Worm (Caenorhabditis elegans): ENCODE measurements around the gene elo-3.

ce11 chrIV:7253271-7253670 is 15.8 kb downstream of the elo-3 start:
- TF ChIP-seq ztf-18 (tag; optimal IDR thresholded peaks at IDR 0.05) = no peak
- no peak for TF ChIP-seq bed-2 (GFP tag; IDR thresholded peaks at IDR 0.05)
- TF ChIP-seq F52B5.7 (tag; optimal IDR thresholded peaks at IDR 0.05) = no peak
- peak; percentile 73 for TF ChIP-seq pbrm-1 (GFP tag; IDR thresholded peaks at IDR 0.05)
- TF ChIP-seq cebp-2 (GFP tag; IDR thresholded peaks at IDR 0.05) = no peak
- no peak for TF ChIP-seq F39B2.1 (GFP tag; IDR thresholded peaks at IDR 0.05)
- no peak for TF ChIP-seq nfya-1 (tag; optimal IDR thresholded peaks at IDR 0.05; ENCODE audit: borderline replicate concordance, insufficient read depth)
- TF ChIP-seq snpc-4 (GFP tag; optimal IDR thresholded peaks at IDR 0.05) = peak; percentile 85
- peak; percentile 87 to 95 (median 88) for TF ChIP-seq snpc-4 (tag; optimal IDR thresholded peaks at IDR 0.05)
- TF ChIP-seq unc-62 (GFP tag; optimal IDR thresholded peaks at IDR 0.05) = no peak
- no peak for TF ChIP-seq ets-4 (GFP tag; optimal IDR thresholded peaks at IDR 0.05)
- TF ChIP-seq egrh-3 (GFP tag; IDR thresholded peaks at IDR 0.05) = no peak
- TF ChIP-seq efl-1 (GFP tag; optimal IDR thresholded peaks at IDR 0.05) = no peak
- TF ChIP-seq Y95B8A.8 (GFP tag; IDR thresholded peaks at IDR 0.05) = no peak
- no peak for TF ChIP-seq somi-1 (GFP tag; optimal IDR thresholded peaks at IDR 0.05)
